Fruit fly (Drosophila melanogaster): ENCODE data around the gene CG11756.

Gene CG11756

DNA sequence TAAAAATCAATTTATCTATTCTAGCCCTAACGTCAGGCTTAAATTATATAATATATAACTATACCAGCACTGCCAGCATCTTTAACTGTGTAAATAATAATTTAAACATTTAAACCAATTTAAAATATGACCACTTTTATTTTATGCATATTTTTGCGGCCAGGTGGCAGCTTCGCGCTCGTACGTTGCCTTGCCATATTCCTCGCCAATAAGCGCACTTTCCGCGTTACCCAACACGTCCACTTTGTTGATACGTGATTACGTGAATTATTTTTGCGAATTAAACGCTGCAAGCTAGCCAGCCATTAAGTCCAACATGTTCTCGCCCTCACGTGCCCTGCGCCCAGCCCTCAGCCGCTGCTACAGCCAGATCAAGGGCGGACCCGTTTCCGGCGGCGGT lies 1.9 kb downstream of the CG11756 start, which contains the start of gene NdufV3 (continued):
- no peak for TF ChIP-seq CG10565 (GFP tag; optimal IDR thresholded peaks at IDR 0.05)
- TF ChIP-seq croc (GFP tag; conservative IDR thresholded peaks at IDR 0.05): no peak
- TF ChIP-seq CG8281 (tag; optimal IDR thresholded peaks at IDR 0.05): no peak
- TF ChIP-seq NfI (GFP tag; optimal IDR thresholded peaks at IDR 0.05): peak; percentile 31
- no peak for TF ChIP-seq jing (GFP tag; optimal IDR thresholded peaks at IDR 0.05)
- TF ChIP-seq CG31365 (tag; optimal IDR thresholded peaks at IDR 0.05): no peak
- peak; percentile 18 for TF ChIP-seq sug (tag; optimal IDR thresholded peaks at IDR 0.05)
- no peak for TF ChIP-seq jigr1 (GFP tag; IDR thresholded peaks at IDR 0.05)
- no peak for TF ChIP-seq CG17359 (tag; optimal IDR thresholded peaks at IDR 0.05)
- TF ChIP-seq CG15601 (tag; optimal IDR thresholded peaks at IDR 0.05): no peak
- peak; percentile 48 for TF ChIP-seq HmgZ (tag; optimal IDR thresholded peaks at IDR 0.05)
- no peak for TF ChIP-seq Hmx (GFP tag; optimal IDR thresholded peaks at IDR 0.05)
- no peak for TF ChIP-seq Abd-B (GFP tag; optimal IDR thresholded peaks at IDR 0.05)
- TF ChIP-seq gce (GFP tag; IDR thresholded peaks at IDR 0.05): no peak
- TF ChIP-seq eyg (GFP tag; optimal IDR thresholded peaks at IDR 0.05): no peak
- TF ChIP-seq ewg (GFP tag; optimal IDR thresholded peaks at IDR 0.05): no peak
- no peak for TF ChIP-seq Hey (tag; optimal IDR thresholded peaks at IDR 0.05)
- TF ChIP-seq bsh (GFP tag; optimal IDR thresholded peaks at IDR 0.05): no peak
- TF ChIP-seq usp (GFP tag; optimal IDR thresholded peaks at IDR 0.05): no peak
- no peak for TF ChIP-seq CG15479 (GFP tag; optimal IDR thresholded peaks at IDR 0.05)
- TF ChIP-seq CG10147 (GFP tag; optimal IDR thresholded peaks at IDR 0.05): no peak
- peak; percentile 20 for TF ChIP-seq zfh2 (GFP tag; optimal IDR thresholded peaks at IDR 0.05)
- TF ChIP-seq CG32767 (GFP tag; IDR thresholded peaks at IDR 0.05): no peak
- no peak for TF ChIP-seq zen (tag; optimal IDR thresholded peaks at IDR 0.05)
- TF ChIP-seq dysf (GFP tag; IDR thresholded peaks at IDR 0.05): no peak
- no peak for TF ChIP-seq GATAe (GFP tag; conservative IDR thresholded peaks at IDR 0.05)
- no peak for TF ChIP-seq Trl (optimal IDR thresholded peaks at IDR 0.05)
- TF ChIP-seq Trl (GFP tag; optimal IDR thresholded peaks at IDR 0.05): no peak
- peak; percentile 13 for TF ChIP-seq Meics (GFP tag; optimal IDR thresholded peaks at IDR 0.05)
- TF ChIP-seq Ets97D (GFP tag; optimal IDR thresholded peaks at IDR 0.05): no peak
- no peak for TF ChIP-seq D (optimal IDR thresholded peaks at IDR 0.05)
- TF ChIP-seq D (GFP tag; optimal IDR thresholded peaks at IDR 0.05): no peak
- TF ChIP-seq ro (GFP tag; IDR thresholded peaks at IDR 0.05): no peak
- peak; percentile 71; the same call in 1 of the 2 replicates for TF ChIP-seq vvl (GFP tag; IDR thresholded peaks at IDR 0.05)
- peak; percentile 9 for TF ChIP-seq HLH54F (GFP tag; optimal IDR thresholded peaks at IDR 0.05)
- TF ChIP-seq ken (GFP tag; IDR thresholded peaks at IDR 0.05): no peak; the same call in 2 of the 3 replicates
- TF ChIP-seq tin (GFP tag; optimal IDR thresholded peaks at IDR 0.05): peak; percentile 4
- no peak for TF ChIP-seq psq (GFP tag; optimal IDR thresholded peaks at IDR 0.05)
- no peak for TF ChIP-seq pan (optimal IDR thresholded peaks at IDR 0.05)
- TF ChIP-seq pan (GFP tag; optimal IDR thresholded peaks at IDR 0.05 in 1 of 2, IDR thresholded peaks at IDR 0.05 in 1 of 2): no peak
- no peak for TF ChIP-seq CG4707 (GFP tag; optimal IDR thresholded peaks at IDR 0.05)
- TF ChIP-seq repo (GFP tag; optimal IDR thresholded peaks at IDR 0.05): no peak
- TF ChIP-seq bbx (GFP tag; IDR thresholded peaks at IDR 0.05; ENCODE audit: partially characterized antibody): no peak
- peak; percentile 53 for TF ChIP-seq MESR4 (GFP tag; optimal IDR thresholded peaks at IDR 0.05)
- TF ChIP-seq CG12744 (GFP tag; optimal IDR thresholded peaks at IDR 0.05): no peak
- TF ChIP-seq Ravus (GFP tag; IDR thresholded peaks at IDR 0.05): no peak
- TF ChIP-seq CG1529 (GFP tag; optimal IDR thresholded peaks at IDR 0.05): no peak
- peak; percentile 41; the same call in 1 of the 3 replicates for TF ChIP-seq row (GFP tag; IDR thresholded peaks at IDR 0.05)
- no peak for TF ChIP-seq tna (GFP tag; IDR thresholded peaks at IDR 0.05; ENCODE audit: partially characterized antibody)
- TF ChIP-seq emc (GFP tag; optimal IDR thresholded peaks at IDR 0.05): no peak
- peak; percentile 1 for TF ChIP-seq CG3281 (GFP tag; optimal IDR thresholded peaks at IDR 0.05)
- TF ChIP-seq CG34224 (GFP tag; IDR thresholded peaks at IDR 0.05; ENCODE audit: partially characterized antibody): no peak
- TF ChIP-seq aop (GFP tag; IDR thresholded peaks at IDR 0.05): no peak
